Fruit fly (Drosophila melanogaster) whole organism, embryonic: ENCODE measurements around the gene CG14270.
A peak's percentile ranks its signal among the peaks of the same experiment; 100 is the strongest.

ENCODE experiments used
- CG11247 ChIP-seq: fragments of 200-800 bp; sonication (Bioruptor generic); IDR thresholded peaks from 2 replicates; pipeline ENCODE4 v1.3.6; 2022; ENCODE audit warnings: missing biosample characterization, missing genetic modification characterization
- CG12155 ChIP-seq: fragments of 200-800 bp; sonication (Bioruptor generic); optimal IDR thresholded peaks from 3 replicates; lab custom pipeline; 2016; ENCODE audit warnings: missing biosample characterization, missing genetic modification characterization
- CG12299 ChIP-seq: fragments of 200-800 bp; sonication (Bioruptor generic); optimal IDR thresholded peaks from 2 replicates; lab custom pipeline; 2018; ENCODE audit warnings: missing biosample characterization, mild to moderate bottlenecking, missing genetic modification characterization
- CG13123 ChIP-seq: fragments of 200-800 bp; sonication (Bioruptor generic); optimal IDR thresholded peaks from 2 replicates; lab custom pipeline; 2016; ENCODE audit warnings: missing biosample characterization, missing genetic modification characterization
- CG13775 ChIP-seq: fragments of 200-800 bp; sonication (Bioruptor generic); optimal IDR thresholded peaks from 3 replicates; lab custom pipeline; 2017; ENCODE audit warnings: missing biosample characterization, mild to moderate bottlenecking, missing genetic modification characterization
- CG14710 ChIP-seq: fragments of 200-800 bp; sonication (Bioruptor generic); optimal IDR thresholded peaks from 3 replicates; lab custom pipeline; 2019; ENCODE audit warnings: missing biosample characterization, mild to moderate bottlenecking, missing genetic modification characterization, moderate library complexity
- CG1602 ChIP-seq: fragments of 200-800 bp; sonication (Bioruptor generic); optimal IDR thresholded peaks from 3 replicates; lab custom pipeline; 2016; ENCODE audit warnings: missing biosample characterization, missing genetic modification characterization
- CG16779 ChIP-seq: fragments of 200-800 bp; sonication (Bioruptor generic); IDR thresholded peaks from 2 replicates; pipeline ENCODE4 v1.3.6; 2022; ENCODE audit warnings: missing biosample characterization, missing genetic modification characterization
- CG16813 ChIP-seq: fragments of 200-800 bp; sonication (Bioruptor generic); IDR thresholded peaks from 3 replicates; pipeline ENCODE4 v1.3.6; 2022; ENCODE audit warnings: missing biosample characterization, missing genetic modification characterization; ENCODE audit not compliant: partially characterized antibody
- CG17361 ChIP-seq: fragments of 200-800 bp; sonication (Bioruptor generic); IDR thresholded peaks from 3 replicates; pipeline ENCODE4 v1.3.6; 2022; ENCODE audit warnings: missing biosample characterization, missing genetic modification characterization
- CG18262 ChIP-seq: fragments of 200-800 bp; optimal IDR thresholded peaks from 3 replicates; lab custom pipeline; 2019; ENCODE audit warnings: missing biosample characterization, mild to moderate bottlenecking, missing genetic modification characterization, moderate library complexity
- CG2116 ChIP-seq: fragments of 200-800 bp; sonication (Bioruptor generic); optimal IDR thresholded peaks from 3 replicates; lab custom pipeline; 2018; ENCODE audit warnings: missing biosample characterization, mild to moderate bottlenecking, missing genetic modification characterization
- CG31224 ChIP-seq: fragments of 200-800 bp; sonication (Bioruptor generic); IDR thresholded peaks from 2 replicates; pipeline ENCODE4 v1.3.6; 2022; ENCODE audit warnings: missing biosample characterization, missing genetic modification characterization
- CG31365 ChIP-seq: fragments of 200-800 bp; sonication (Bioruptor generic); optimal IDR thresholded peaks from 2 replicates; lab custom pipeline; 2018; ENCODE audit warnings: missing biosample characterization, mild to moderate bottlenecking, missing genetic modification characterization
- CG31441 ChIP-seq: fragments of 200-800 bp; sonication (Bioruptor generic); IDR thresholded peaks from 2 replicates; pipeline ENCODE4 v1.3.6; 2022; ENCODE audit warnings: missing biosample characterization, missing genetic modification characterization
- CG3838 ChIP-seq: fragments of 200-800 bp; sonication (Bioruptor generic); optimal IDR thresholded peaks from 3 replicates; lab custom pipeline; 2016; ENCODE audit warnings: missing biosample characterization, missing genetic modification characterization
- CG5953 ChIP-seq: fragments of 200-800 bp; sonication (Bioruptor generic); IDR thresholded peaks from 2 replicates; pipeline ENCODE4 v1.3.6; 2022; ENCODE audit warnings: missing biosample characterization, missing genetic modification characterization
- CG8359 ChIP-seq: fragments of 200-800 bp; sonication (Bioruptor generic); optimal IDR thresholded peaks from 2 replicates; lab custom pipeline; 2017; ENCODE audit warnings: missing biosample characterization, mild to moderate bottlenecking, missing genetic modification characterization, borderline replicate concordance
- CG8944 ChIP-seq: fragments of 200-800 bp; sonication (Bioruptor generic); optimal IDR thresholded peaks from 3 replicates; lab custom pipeline; 2016; ENCODE audit warnings: missing biosample characterization, missing genetic modification characterization
- Dp ChIP-seq: fragments of 200-800 bp; sonication (Bioruptor generic); optimal IDR thresholded peaks from 2 replicates; lab custom pipeline; 2018; ENCODE audit warnings: missing biosample characterization, mild to moderate bottlenecking, missing genetic modification characterization, moderate library complexity
- Dref ChIP-seq: fragments of 200-800 bp; sonication (Bioruptor generic); IDR thresholded peaks from 2 replicates; pipeline ENCODE4 v1.3.6; 2022; ENCODE audit warnings: missing biosample characterization, missing genetic modification characterization
- Elba2 ChIP-seq: fragments of 200-800 bp; sonication (Bioruptor generic); optimal IDR thresholded peaks from 3 replicates; lab custom pipeline; 2016; ENCODE audit warnings: missing biosample characterization, missing genetic modification characterization
- H15 ChIP-seq: fragments of 200-800 bp; sonication (Bioruptor generic); IDR thresholded peaks from 3 replicates; pipeline ENCODE4 v1.3.6; 2022; ENCODE audit warnings: missing biosample characterization, missing genetic modification characterization
- Hey ChIP-seq: fragments of 200-800 bp; sonication (Bioruptor generic); optimal IDR thresholded peaks from 3 replicates; lab custom pipeline; 2018; ENCODE audit warnings: missing biosample characterization, mild to moderate bottlenecking, missing genetic modification characterization
- HmgD ChIP-seq: fragments of 200-800 bp; sonication (Bioruptor generic); optimal IDR thresholded peaks from 3 replicates; lab custom pipeline; 2016; ENCODE audit warnings: missing biosample characterization, missing genetic modification characterization
- Hmx ChIP-seq: fragments of 200-800 bp; sonication (Bioruptor generic); optimal IDR thresholded peaks from 2 replicates; lab custom pipeline; 2016; ENCODE audit warnings: missing biosample characterization, missing genetic modification characterization
- Max ChIP-seq: fragments of 200-800 bp; sonication (Bioruptor generic); optimal IDR thresholded peaks from 2 replicates; lab custom pipeline; 2016; ENCODE audit warnings: missing biosample characterization, mild to moderate bottlenecking, missing genetic modification characterization
- Mrtf ChIP-seq: fragments of 200-800 bp; sonication (Bioruptor generic); IDR thresholded peaks from 3 replicates; pipeline ENCODE4 v1.3.6; 2022; ENCODE audit warnings: missing biosample characterization, missing genetic modification characterization
- NK7.1 ChIP-seq: fragments of 200-800 bp; sonication (Bioruptor generic); optimal IDR thresholded peaks from 3 replicates; lab custom pipeline; 2016; ENCODE audit warnings: missing biosample characterization, missing genetic modification characterization
- Rx ChIP-seq: fragments of 200-800 bp; sonication (Bioruptor generic); IDR thresholded peaks from 2 replicates; pipeline ENCODE4 v1.3.6; 2022; ENCODE audit warnings: missing biosample characterization, missing genetic modification characterization
- Scr ChIP-seq: fragments of 200-800 bp; sonication (Bioruptor generic); IDR thresholded peaks from 2 replicates; pipeline ENCODE4 v1.3.6; 2022; ENCODE audit warnings: missing biosample characterization, missing genetic modification characterization; ENCODE audit not compliant: partially characterized antibody
- Ssrp ChIP-seq: fragments of 200-800 bp; sonication (Bioruptor generic); optimal IDR thresholded peaks from 2 replicates; lab custom pipeline; 2018; ENCODE audit warnings: missing biosample characterization, mild to moderate bottlenecking, missing genetic modification characterization, moderate library complexity
- ara ChIP-seq: fragments of 200-800 bp; sonication (Bioruptor generic); IDR thresholded peaks from 2 replicates; pipeline ENCODE4 v1.3.6; 2022; ENCODE audit warnings: missing biosample characterization, missing genetic modification characterization
- btn ChIP-seq: fragments of 200-800 bp; sonication (Bioruptor generic); optimal IDR thresholded peaks from 2 replicates; lab custom pipeline; 2016; ENCODE audit warnings: missing biosample characterization, missing genetic modification characterization
- caup ChIP-seq: fragments of 200-800 bp; sonication (Bioruptor generic); optimal IDR thresholded peaks from 3 replicates; lab custom pipeline; 2017; ENCODE audit warnings: missing biosample characterization, mild to moderate bottlenecking, missing genetic modification characterization, moderate library complexity; ENCODE audit not compliant: severe bottlenecking
- chinmo ChIP-seq: fragments of 200-800 bp; sonication (Bioruptor generic); IDR thresholded peaks from 4 replicates; pipeline ENCODE4 v1.3.6; 2022; ENCODE audit warnings: missing biosample characterization, missing genetic modification characterization; ENCODE audit not compliant: partially characterized antibody
- crp ChIP-seq, 2 experiments: fragments of 200-800 bp; sonication (Bioruptor generic); optimal IDR thresholded peaks; 2 replicates in 1 of 2; 3 replicates in 1 of 2; lab custom pipeline; 2017; ENCODE audit warnings: missing biosample characterization in 2 of 2, missing genetic modification characterization in 2 of 2, mild to moderate bottlenecking in 1 of 2, moderate library complexity in 1 of 2
- esg ChIP-seq: fragments of 200-800 bp; sonication (Bioruptor generic); conservative IDR thresholded peaks from 2 replicates; pipeline ENCODE4 v1.3.6; 2022; ENCODE audit warnings: missing biosample characterization, missing genetic modification characterization
- ftz-f1 ChIP-seq: fragments of 200-800 bp; sonication (Bioruptor generic); optimal IDR thresholded peaks from 2 replicates; lab custom pipeline; 2016; ENCODE audit warnings: missing biosample characterization, missing genetic modification characterization
- gcm2 ChIP-seq: fragments of 200-800 bp; sonication (Bioruptor generic); optimal IDR thresholded peaks from 2 replicates; lab custom pipeline; 2016; ENCODE audit warnings: missing biosample characterization, missing genetic modification characterization
- hkb ChIP-seq, 2 experiments: fragments of 200-800 bp in 1 of 2; fragments of >200 bp in 1 of 2; sonication (Bioruptor generic) in 1 of 2; IDR thresholded peaks in 1 of 2; optimal IDR thresholded peaks in 1 of 2; 2 replicates each; pipeline versions ENCODE4 v1.3.6 to Lab custom; 2017 to 2022; ENCODE audit warnings: missing biosample characterization in 1 of 2, missing genetic modification characterization in 1 of 2
- lilli ChIP-seq: fragments of 200-800 bp; sonication (Bioruptor generic); optimal IDR thresholded peaks from 3 replicates; lab custom pipeline; 2016; ENCODE audit warnings: missing biosample characterization, missing genetic modification characterization
- nau ChIP-seq: fragments of 200-800 bp; sonication (Bioruptor generic); optimal IDR thresholded peaks from 3 replicates; lab custom pipeline; 2017; ENCODE audit warnings: missing biosample characterization, mild to moderate bottlenecking, missing genetic modification characterization, missing genetic modification reagents
- nerfin-1 ChIP-seq: fragments of 200-800 bp; sonication (Bioruptor generic); optimal IDR thresholded peaks from 3 replicates; lab custom pipeline; 2019; ENCODE audit warnings: missing biosample characterization, mild to moderate bottlenecking, missing genetic modification characterization, moderate library complexity
- sens ChIP-seq: fragments of 200-800 bp; sonication (Bioruptor generic); peaks from one replicate; lab custom pipeline; 2016; ENCODE audit warnings: missing biosample characterization, missing genetic modification characterization
- slou ChIP-seq: fragments of 200-800 bp; sonication (Bioruptor generic); optimal IDR thresholded peaks from 3 replicates; lab custom pipeline; 2016; ENCODE audit warnings: missing biosample characterization, missing genetic modification characterization
- sug ChIP-seq: fragments of 200-800 bp; optimal IDR thresholded peaks from 2 replicates; lab custom pipeline; 2019; ENCODE audit warnings: missing biosample characterization, mild to moderate bottlenecking, missing genetic modification characterization, moderate library complexity
- toy ChIP-seq: fragments of 200-800 bp; sonication (Bioruptor generic); IDR thresholded peaks from 2 replicates; pipeline ENCODE4 v1.3.6; 2022; ENCODE audit warnings: missing biosample characterization, missing genetic modification characterization
- usp ChIP-seq: fragments of >200 bp; optimal IDR thresholded peaks from 2 replicates; lab custom pipeline; 2017; ENCODE audit warnings: missing biosample characterization, missing genetic modification characterization
- wek ChIP-seq: fragments of 200-800 bp; sonication (Bioruptor generic); optimal IDR thresholded peaks from 3 replicates; lab custom pipeline; 2018; ENCODE audit warnings: missing biosample characterization, mild to moderate bottlenecking, missing genetic modification characterization, moderate library complexity

The CG14270 gene

dm6 chrX:3485304-3485703 lies at the start of gene CG14270, which contains the start of gene CG10803 (continued):
- TF ChIP-seq Dp (GFP tag; lab: Kevin White, UChicago): peak; percentile 31
- no peak for TF ChIP-seq ara (GFP tag; lab: Robert Waterston, UW)
- no peak for TF ChIP-seq Elba2 (GFP tag; lab: Kevin White, UChicago)
- TF ChIP-seq CG8944 (GFP tag; lab: Kevin White, UChicago): no peak
- TF ChIP-seq Dref (GFP tag; lab: Robert Waterston, UW): peak; percentile 72

DNA sequence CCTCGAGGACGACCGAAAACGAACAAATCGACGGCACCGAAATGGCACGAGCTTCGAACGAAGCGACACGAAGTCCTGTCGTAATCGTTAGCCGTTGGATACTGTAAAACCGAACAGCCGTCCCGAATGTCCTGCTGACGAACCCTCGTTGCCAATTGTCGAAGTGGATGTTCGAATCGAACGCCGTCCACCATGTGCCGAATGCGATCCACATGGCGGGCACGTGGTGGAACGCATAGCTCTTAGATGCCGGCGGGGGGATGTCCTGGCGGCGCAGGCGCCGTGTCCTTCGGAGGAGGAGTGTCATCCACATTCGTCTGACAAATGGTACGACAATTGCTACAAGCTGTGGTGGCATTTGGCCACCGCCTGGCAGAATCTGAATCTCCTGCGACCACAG lies 45.5 kb upstream of the CG14270 start:
- no peak for TF ChIP-seq nau (GFP tag; lab: Kevin White, UChicago)
- no peak for TF ChIP-seq CG17361 (GFP tag; lab: Robert Waterston, UW)
- 0 out of 4 replicates have a peak, but pooled peaks have one; percentile 22 for TF ChIP-seq chinmo (GFP tag; lab: Robert Waterston, UW)
- no peak for TF ChIP-seq CG31441 (GFP tag; lab: Robert Waterston, UW)
- TF ChIP-seq caup: no peak
- no peak for TF ChIP-seq Dp (GFP tag; lab: Kevin White, UChicago)
- no peak for TF ChIP-seq CG13123
- TF ChIP-seq usp (GFP tag; lab: Kevin White, UChicago): no peak
- no peak for TF ChIP-seq CG12299 (tag; lab: Kevin White, UChicago)
- TF ChIP-seq sens (GFP tag; lab: Kevin White, UChicago): peak; percentile 15
- no peak for TF ChIP-seq esg (GFP tag; lab: Robert Waterston, UW)
- TF ChIP-seq CG5953 (GFP tag; lab: Robert Waterston, UW): no peak
- no peak for TF ChIP-seq HmgD (GFP tag; lab: Kevin White, UChicago)
- TF ChIP-seq CG11247 (GFP tag; lab: Robert Waterston, UW): no peak
- no peak for TF ChIP-seq wek
- no peak for TF ChIP-seq CG3838
- peak; percentile 69 for TF ChIP-seq nerfin-1 (tag; lab: Kevin White, UChicago)
- no peak for TF ChIP-seq CG14710 (tag; lab: Kevin White, UChicago)
- TF ChIP-seq CG12155: no peak
- no peak for TF ChIP-seq CG31365 (tag; lab: Kevin White, UChicago)
- TF ChIP-seq Max (GFP tag; lab: Kevin White, UChicago): peak; percentile 76
- TF ChIP-seq gcm2 (GFP tag; lab: Kevin White, UChicago): no peak
- no peak for TF ChIP-seq CG2116 (GFP tag; lab: Kevin White, UChicago)
- TF ChIP-seq sug (tag; lab: Kevin White, UChicago): no peak
- TF ChIP-seq btn (GFP tag; lab: Kevin White, UChicago): no peak
- TF ChIP-seq Rx (GFP tag; lab: Robert Waterston, UW): no peak
- TF ChIP-seq NK7.1 (GFP tag; lab: Kevin White, UChicago): no peak
- TF ChIP-seq CG1602 (GFP tag; lab: Kevin White, UChicago): no peak
- TF ChIP-seq Hey (tag; lab: Kevin White, UChicago): no peak
- no peak for TF ChIP-seq toy
- TF ChIP-seq CG8359 (GFP tag; lab: Kevin White, UChicago): no peak
- no peak for TF ChIP-seq Mrtf (GFP tag; lab: Robert Waterston, UW)
- TF ChIP-seq CG31224 (GFP tag; lab: Robert Waterston, UW): no peak
- no peak for TF ChIP-seq Scr (GFP tag; lab: Robert Waterston, UW)
- no peak for TF ChIP-seq slou (GFP tag; lab: Kevin White, UChicago)
- TF ChIP-seq Ssrp (tag; lab: Kevin White, UChicago): no peak
- TF ChIP-seq CG16813: no peak
- no peak for TF ChIP-seq CG13775
- no peak for TF ChIP-seq CG16779 (GFP tag; lab: Robert Waterston, UW)
- no peak for TF ChIP-seq Hmx
- no peak for TF ChIP-seq ftz-f1 (GFP tag; lab: Kevin White, UChicago)
- TF ChIP-seq H15 (GFP tag; lab: Robert Waterston, UW): no peak
- no peak for TF ChIP-seq lilli
- TF ChIP-seq CG18262 (tag; lab: Kevin White, UChicago): no peak
- no peak for TF ChIP-seq crp (GFP tag; optimal IDR thresholded peaks at IDR 0.05; lab: Kevin White, UChicago)
- no peak for TF ChIP-seq hkb (optimal IDR thresholded peaks at IDR 0.05; lab: Kevin White, UChicago)
- no peak for TF ChIP-seq hkb (GFP tag; IDR thresholded peaks at IDR 0.05; lab: Robert Waterston, UW)
